Worm (Caenorhabditis elegans): Measurements from ENCODE around the gene T20D4.15.

- TF ChIP-seq C38D4.7 (GFP tag; optimal IDR thresholded peaks at IDR 0.05) (no peak), pag-3 (tag; optimal IDR thresholded peaks at IDR 0.05; ENCODE audit: borderline replicate concordance) (no peak), K02D7.2 (tag; optimal IDR thresholded peaks at IDR 0.05) (no peak)
These were observed 3.8 kb upstream of the T20D4.15 start, which contains the start of gene T20D4.11 for ce11 chrV:3398314-3398713.
